Fruit fly (Drosophila melanogaster) S2 (cell line): Measurements from ENCODE around the gene CanA-14F.

Experiments
- CG8478 ChIP-seq: fragments of >200 bp; optimal IDR thresholded peaks from 2 replicates; lab custom pipeline; 2018
- CTCF ChIP-seq, 2 experiments: fragments of >200 bp; optimal IDR thresholded peaks; 2 replicates each; lab custom pipeline; 2018

dm6 chrX:16596250-16596793 lies 9.3 kb upstream of the CanA-14F start:
- TF ChIP-seq CTCF (optimal IDR thresholded peaks at IDR 0.05; lab: Kevin White, UChicago) (no peak), CG8478 (no peak)
